Fruit fly (Drosophila melanogaster): Measurements from ENCODE around the gene CG42758.

The CG42758 gene

dm6 chr3L:14563461-14563860 is 3.8 kb upstream of the CG42758 start:
- TF ChIP-seq Sox14 (GFP tag; optimal IDR thresholded peaks at IDR 0.05) (no peak), CG8119 (GFP tag; IDR thresholded peaks at IDR 0.05) (no peak), CG6792 (GFP tag; optimal IDR thresholded peaks at IDR 0.05) (no peak), Sox102F (GFP tag; optimal IDR thresholded peaks at IDR 0.05) (no peak)

dm6 chr3L:14564404-14564803 is 2.8 kb upstream of the CG42758 start:
- TF ChIP-seq CG11294 (GFP tag; IDR thresholded peaks at IDR 0.05) (no peak), fkh (GFP tag; optimal IDR thresholded peaks at IDR 0.05) (peak; percentile 73), CG11762 (GFP tag; optimal IDR thresholded peaks at IDR 0.05; ENCODE audit: insufficient read depth) (no peak), vri (GFP tag; optimal IDR thresholded peaks at IDR 0.05) (peak; percentile 86), CG8632 (GFP tag; optimal IDR thresholded peaks at IDR 0.05) (peak; percentile 6), Sox14 (GFP tag; optimal IDR thresholded peaks at IDR 0.05) (no peak), topi (GFP tag; optimal IDR thresholded peaks at IDR 0.05) (no peak), Hr39 (GFP tag; optimal IDR thresholded peaks at IDR 0.05) (no peak)

dm6 chr3L:14565134-14565587 is 2.1 kb upstream of the CG42758 start:
- TF ChIP-seq net (GFP tag; optimal IDR thresholded peaks at IDR 0.05) (no peak), Lpt (GFP tag; optimal IDR thresholded peaks at IDR 0.05) (no peak), fkh (GFP tag; optimal IDR thresholded peaks at IDR 0.05) (no peak), CG6854 (GFP tag; optimal IDR thresholded peaks at IDR 0.05) (no peak), cyc (GFP tag; optimal IDR thresholded peaks at IDR 0.05) (no peak), Sox102F (GFP tag; optimal IDR thresholded peaks at IDR 0.05) (no peak), Sox14 (GFP tag; optimal IDR thresholded peaks at IDR 0.05) (no peak)

- no peak for TF ChIP-seq CG8119 (GFP tag; IDR thresholded peaks at IDR 0.05)
- TF ChIP-seq Sox14 (GFP tag; optimal IDR thresholded peaks at IDR 0.05): no peak
- TF ChIP-seq OdsH (GFP tag; optimal IDR thresholded peaks at IDR 0.05): no peak
- no peak for TF ChIP-seq CG34406 (GFP tag; optimal IDR thresholded peaks at IDR 0.05)
- no peak for TF ChIP-seq salr (GFP tag; optimal IDR thresholded peaks at IDR 0.05)
- no peak for TF ChIP-seq pdm3 (GFP tag; optimal IDR thresholded peaks at IDR 0.05)
- TF ChIP-seq lz (GFP tag; optimal IDR thresholded peaks at IDR 0.05): no peak
- TF ChIP-seq dac (GFP tag; optimal IDR thresholded peaks at IDR 0.05): no peak
- TF ChIP-seq CG16779 (tag; optimal IDR thresholded peaks at IDR 0.05): no peak
- TF ChIP-seq esn (GFP tag; optimal IDR thresholded peaks at IDR 0.05): no peak
- no peak for TF ChIP-seq CG7368 (GFP tag; optimal IDR thresholded peaks at IDR 0.05)
- TF ChIP-seq CG8319 (GFP tag; optimal IDR thresholded peaks at IDR 0.05): no peak
- no peak for TF ChIP-seq CG3919 (GFP tag; optimal IDR thresholded peaks at IDR 0.05)
These were observed 2.6 kb downstream of the CG42758 start for dm6 chr3L:14569620-14570537.

- TF ChIP-seq dac (GFP tag; optimal IDR thresholded peaks at IDR 0.05) (no peak), CG4318 (GFP tag; optimal IDR thresholded peaks at IDR 0.05) (no peak)
These were observed 7.4 kb downstream of the CG42758 start for dm6 chr3L:14574649-14575048.

dm6 chr3L:14575974-14576373 is 8.7 kb downstream of the CG42758 start:
- no peak for TF ChIP-seq topi (GFP tag; optimal IDR thresholded peaks at IDR 0.05)
- TF ChIP-seq CG6808 (GFP tag; optimal IDR thresholded peaks at IDR 0.05): no peak

- no peak for TF ChIP-seq spab (GFP tag; optimal IDR thresholded peaks at IDR 0.05)
- no peak for TF ChIP-seq CG9139 (GFP tag; optimal IDR thresholded peaks at IDR 0.05)
- TF ChIP-seq Hr39 (GFP tag; optimal IDR thresholded peaks at IDR 0.05): no peak
- TF ChIP-seq svp (GFP tag): peak; percentile 24
- no peak for TF ChIP-seq CG7368 (GFP tag; optimal IDR thresholded peaks at IDR 0.05)
- TF ChIP-seq fkh (GFP tag; optimal IDR thresholded peaks at IDR 0.05): peak; percentile 10
These were observed 11.7 kb downstream of the CG42758 start for dm6 chr3L:14578896-14579295.

All from whole organism, prepupa.